Worm (Caenorhabditis elegans) whole organism, young adult: ENCODE measurements around the gene Y54G2A.32.

Source experiments
- dox-1 ChIP-seq: fragments of 200-800 bp; sonication (Bioruptor generic); IDR thresholded peaks from 2 replicates; pipeline ENCODE4 v1.3.6; 2022; ENCODE audit warnings: missing genetic modification reagents, missing genetic modification characterization, missing compliant biosample characterization
- efl-1 ChIP-seq: fragments of 150-350 bp; optimal IDR thresholded peaks from 2 replicates; lab custom pipeline; 2014; ENCODE audit warnings: missing biosample characterization, missing genetic modification reagents, missing genetic modification characterization
- gei-17 ChIP-seq: fragments of 200-800 bp; sonication (Bioruptor generic); optimal IDR thresholded peaks from 2 replicates; lab custom pipeline; 2018; ENCODE audit warnings: mild to moderate bottlenecking, missing genetic modification characterization, missing compliant biosample characterization
- nhr-80 ChIP-seq: sonication (generic microtip); optimal IDR thresholded peaks from 2 replicates; lab custom pipeline; 2016; ENCODE audit warnings: missing genetic modification characterization, missing compliant biosample characterization
- nhr-90 ChIP-seq: sonication (generic microtip); optimal IDR thresholded peaks from 2 replicates; lab custom pipeline; 2016; ENCODE audit warnings: missing genotype, mild to moderate bottlenecking, missing genetic modification characterization, missing compliant biosample characterization

Gene Y54G2A.32

DNA sequence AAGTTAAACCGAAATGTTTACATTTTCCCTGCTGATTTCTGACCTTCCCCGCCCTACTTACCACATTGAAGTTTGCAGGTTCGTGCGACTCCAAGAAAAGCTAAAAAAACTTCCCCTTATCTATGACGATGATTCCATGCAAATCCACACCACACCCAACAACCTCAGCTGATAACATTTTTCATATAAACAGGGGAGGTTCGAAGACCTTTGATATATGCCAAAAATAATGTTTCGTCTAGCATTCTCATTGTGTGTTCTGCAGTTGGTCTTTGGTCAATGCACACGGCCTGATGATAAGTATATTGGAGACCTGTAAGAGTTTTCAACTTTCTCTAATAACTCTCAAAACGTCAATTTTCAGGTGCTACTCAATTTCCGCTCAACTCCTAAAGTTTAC lies 50.4 kb downstream of the Y54G2A.32 start:
- no peak for TF ChIP-seq efl-1 (GFP tag; lab: Kevin White, UChicago)
- no peak for TF ChIP-seq nhr-90 (tag; lab: Kevin White, UChicago)
- TF ChIP-seq nhr-80 (tag; lab: Kevin White, UChicago) = peak; percentile 67
- TF ChIP-seq dox-1 (GFP tag; lab: Robert Waterston, UW) = 0 out of 2 replicates have a peak, but pooled peaks have one; percentile 13
- no peak for TF ChIP-seq gei-17 (GFP tag; lab: Kevin White, UChicago)
